Fruit fly (Drosophila melanogaster) whole organism, embryonic: ENCODE data around the gene HtrA2.
A peak's percentile ranks its signal among the peaks of the same experiment; 100 is the strongest.

ENCODE experiments used
- Aef1 ChIP-seq: fragments of 200-800 bp; sonication (Bioruptor generic); IDR thresholded peaks from 3 replicates; pipeline ENCODE4 v1.3.6; 2022; ENCODE audit warnings: missing biosample characterization, missing genetic modification characterization
- Antp ChIP-seq: fragments of 200-800 bp; sonication (Bioruptor generic); optimal IDR thresholded peaks from 3 replicates; lab custom pipeline; 2016; ENCODE audit warnings: missing biosample characterization, missing genetic modification characterization
- Bgb ChIP-seq: fragments of 200-800 bp; sonication (Bioruptor generic); IDR thresholded peaks from 2 replicates; pipeline ENCODE4 v1.3.6; 2022; ENCODE audit warnings: missing biosample characterization, missing genetic modification characterization; ENCODE audit not compliant: partially characterized antibody
- CG11696 ChIP-seq: fragments of 200-800 bp; sonication (Bioruptor generic); IDR thresholded peaks from 2 replicates; pipeline ENCODE4 v1.3.6; 2022; ENCODE audit warnings: missing biosample characterization, missing genetic modification characterization
- CG12071 ChIP-seq: fragments of 200-800 bp; sonication (Bioruptor generic); optimal IDR thresholded peaks from 3 replicates; lab custom pipeline; 2018; ENCODE audit warnings: missing biosample characterization, mild to moderate bottlenecking, missing genetic modification characterization
- CG12236 ChIP-seq: fragments of 200-800 bp; sonication (Bioruptor generic); optimal IDR thresholded peaks from 2 replicates; lab custom pipeline; 2016; ENCODE audit warnings: missing biosample characterization, missing genetic modification characterization
- CG13123 ChIP-seq: fragments of 200-800 bp; sonication (Bioruptor generic); optimal IDR thresholded peaks from 2 replicates; lab custom pipeline; 2016; ENCODE audit warnings: missing biosample characterization, missing genetic modification characterization
- CG13894 ChIP-seq: fragments of 200-800 bp; sonication (Bioruptor generic); optimal IDR thresholded peaks from 3 replicates; lab custom pipeline; 2018; ENCODE audit warnings: missing biosample characterization, mild to moderate bottlenecking, missing genetic modification characterization, moderate library complexity
- CG14050 ChIP-seq: fragments of 200-800 bp; sonication (Bioruptor generic); IDR thresholded peaks from 3 replicates; pipeline ENCODE4 v1.3.6; 2022; ENCODE audit warnings: missing biosample characterization, missing genetic modification characterization
- CG1529 ChIP-seq: fragments of 200-800 bp; sonication (Bioruptor generic); optimal IDR thresholded peaks from 3 replicates; lab custom pipeline; 2018; ENCODE audit warnings: missing biosample characterization, missing genetic modification characterization
- CG15514 ChIP-seq: fragments of 200-800 bp; sonication (Bioruptor generic); optimal IDR thresholded peaks from 3 replicates; lab custom pipeline; 2017; ENCODE audit warnings: missing biosample characterization, missing genetic modification characterization, mild to moderate bottlenecking, moderate library complexity, missing genetic modification reagents
- CG16813 ChIP-seq: fragments of 200-800 bp; sonication (Bioruptor generic); IDR thresholded peaks from 3 replicates; pipeline ENCODE4 v1.3.6; 2022; ENCODE audit warnings: missing biosample characterization, missing genetic modification characterization; ENCODE audit not compliant: partially characterized antibody
- CG17328 ChIP-seq: fragments of 200-800 bp; sonication (Bioruptor generic); IDR thresholded peaks from 2 replicates; pipeline ENCODE4 v1.3.6; 2022; ENCODE audit warnings: missing biosample characterization, missing genetic modification characterization
- CG18262 ChIP-seq: fragments of 200-800 bp; optimal IDR thresholded peaks from 3 replicates; lab custom pipeline; 2019; ENCODE audit warnings: missing biosample characterization, mild to moderate bottlenecking, missing genetic modification characterization, moderate library complexity
- CG1832 ChIP-seq: fragments of 200-800 bp; sonication (Bioruptor generic); optimal IDR thresholded peaks from 2 replicates; lab custom pipeline; 2017; ENCODE audit warnings: missing biosample characterization, mild to moderate bottlenecking, missing genetic modification characterization, inconsistent platforms
- CG2129 ChIP-seq: fragments of 200-800 bp; sonication (Bioruptor generic); IDR thresholded peaks from 2 replicates; pipeline ENCODE4 v1.3.6; 2022; ENCODE audit warnings: missing biosample characterization, missing genetic modification characterization; ENCODE audit not compliant: partially characterized antibody
- CG30403 ChIP-seq: fragments of 200-800 bp; sonication (Bioruptor generic); optimal IDR thresholded peaks from 3 replicates; lab custom pipeline; 2016; ENCODE audit warnings: missing biosample characterization, missing genetic modification characterization
- CG31365 ChIP-seq: fragments of 200-800 bp; sonication (Bioruptor generic); optimal IDR thresholded peaks from 2 replicates; lab custom pipeline; 2018; ENCODE audit warnings: missing biosample characterization, mild to moderate bottlenecking, missing genetic modification characterization
- CG32532 ChIP-seq: fragments of 200-800 bp; sonication (Bioruptor generic); IDR thresholded peaks from 2 replicates; pipeline ENCODE4 v1.3.6; 2022; ENCODE audit warnings: missing biosample characterization, missing genetic modification characterization
- CG4820 ChIP-seq: fragments of 200-800 bp; sonication (Bioruptor generic); optimal IDR thresholded peaks from 3 replicates; lab custom pipeline; 2016; ENCODE audit warnings: missing biosample characterization, missing genetic modification characterization
- CG7963 ChIP-seq: fragments of 200-800 bp; sonication (Bioruptor generic); IDR thresholded peaks from 3 replicates; pipeline ENCODE4 v1.3.6; 2022; ENCODE audit warnings: missing biosample characterization, missing genetic modification characterization; ENCODE audit not compliant: partially characterized antibody
- CG8765 ChIP-seq: fragments of 200-800 bp; sonication (Bioruptor generic); IDR thresholded peaks from 2 replicates; pipeline ENCODE4 v1.3.6; 2022; ENCODE audit warnings: missing biosample characterization, missing genetic modification characterization
- Dref ChIP-seq: fragments of 200-800 bp; sonication (Bioruptor generic); IDR thresholded peaks from 2 replicates; pipeline ENCODE4 v1.3.6; 2022; ENCODE audit warnings: missing biosample characterization, missing genetic modification characterization
- Drgx ChIP-seq: fragments of 200-800 bp; sonication (Bioruptor generic); IDR thresholded peaks from 2 replicates; pipeline ENCODE4 v1.3.6; 2022; ENCODE audit warnings: missing biosample characterization, missing genetic modification characterization
- H2.0 ChIP-seq: fragments of 200-800 bp; sonication (Bioruptor generic); IDR thresholded peaks from 2 replicates; pipeline ENCODE4 v1.3.6; 2022; ENCODE audit warnings: missing biosample characterization, missing genetic modification characterization
- Hmr ChIP-seq: fragments of 200-800 bp; sonication (Bioruptor generic); optimal IDR thresholded peaks from 3 replicates; lab custom pipeline; 2017; ENCODE audit warnings: mild to moderate bottlenecking, missing biosample characterization, missing genetic modification reagents, missing genetic modification characterization
- Hr39 ChIP-seq: fragments of >200 bp; optimal IDR thresholded peaks from 2 replicates; lab custom pipeline; 2017
- NfI ChIP-seq: fragments of 200-800 bp; sonication (Bioruptor generic); optimal IDR thresholded peaks from 3 replicates; lab custom pipeline; 2018; ENCODE audit warnings: missing biosample characterization, mild to moderate bottlenecking, missing genetic modification characterization, moderate library complexity
- Opbp ChIP-seq: fragments of 200-800 bp; sonication (Bioruptor generic); IDR thresholded peaks from 3 replicates; pipeline ENCODE4 v1.3.6; 2022; ENCODE audit warnings: missing biosample characterization, missing genetic modification characterization; ENCODE audit not compliant: partially characterized antibody
- Sox102F ChIP-seq: fragments of 200-800 bp; sonication (Bioruptor generic); optimal IDR thresholded peaks from 2 replicates; lab custom pipeline; 2018; ENCODE audit warnings: missing biosample characterization, mild to moderate bottlenecking, missing genetic modification characterization, moderate library complexity
- Sry-β ChIP-seq: fragments of 200-800 bp; sonication (Bioruptor generic); optimal IDR thresholded peaks from 2 replicates; lab custom pipeline; 2018; ENCODE audit warnings: missing biosample characterization, mild to moderate bottlenecking, missing genetic modification characterization, moderate library complexity
- Trl ChIP-seq, 3 experiments: fragments of >200 bp in 2 of 3; fragments of 200-800 bp in 1 of 3; sonication (Bioruptor generic) in 1 of 3; optimal IDR thresholded peaks; 2 replicates in 1 of 3; 3 replicates in 2 of 3; lab custom pipeline; 2016 to 2017; ENCODE audit warnings: missing biosample characterization in 1 of 3, missing genetic modification characterization in 1 of 3
- ase ChIP-seq: fragments of 200-800 bp; sonication (Bioruptor generic); IDR thresholded peaks from 3 replicates; pipeline ENCODE4 v1.3.6; 2022; ENCODE audit warnings: missing biosample characterization, missing genetic modification characterization
- cas ChIP-seq: fragments of 200-800 bp; sonication (Bioruptor generic); IDR thresholded peaks from 2 replicates; pipeline ENCODE4 v1.3.6; 2022; ENCODE audit warnings: missing biosample characterization, missing genetic modification characterization
- ci ChIP-seq: fragments of 200-800 bp; sonication (Bioruptor generic); IDR thresholded peaks from 3 replicates; pipeline ENCODE4 v1.3.6; 2022; ENCODE audit warnings: missing biosample characterization, missing genetic modification characterization
- ftz-f1 ChIP-seq: fragments of 200-800 bp; sonication (Bioruptor generic); optimal IDR thresholded peaks from 2 replicates; lab custom pipeline; 2016; ENCODE audit warnings: missing biosample characterization, missing genetic modification characterization
- h ChIP-seq: fragments of >200 bp; optimal IDR thresholded peaks from 2 replicates; lab custom pipeline; 2017
- hb ChIP-seq: fragments of 200-800 bp; sonication (Bioruptor generic); IDR thresholded peaks from 3 replicates; pipeline ENCODE4 v1.3.6; 2022; ENCODE audit warnings: missing biosample characterization, missing genetic modification characterization; ENCODE audit not compliant: partially characterized antibody
- kay ChIP-seq: fragments of 200-800 bp; sonication (Bioruptor generic); optimal IDR thresholded peaks from 2 replicates; lab custom pipeline; 2016; ENCODE audit warnings: missing biosample characterization, missing genetic modification characterization
- lilli ChIP-seq: fragments of 200-800 bp; sonication (Bioruptor generic); optimal IDR thresholded peaks from 3 replicates; lab custom pipeline; 2016; ENCODE audit warnings: missing biosample characterization, missing genetic modification characterization
- p53 ChIP-seq: fragments of 200-800 bp; sonication (Bioruptor generic); optimal IDR thresholded peaks from 2 replicates; lab custom pipeline; 2016; ENCODE audit warnings: missing biosample characterization, missing genetic modification characterization
- ranshi ChIP-seq: fragments of 200-800 bp; sonication (Bioruptor generic); IDR thresholded peaks from 2 replicates; pipeline ENCODE4 v1.3.6; 2022; ENCODE audit warnings: missing biosample characterization, missing genetic modification characterization
- scrt ChIP-seq: fragments of 200-800 bp; sonication (Bioruptor generic); optimal IDR thresholded peaks from 2 replicates; lab custom pipeline; 2018; ENCODE audit warnings: missing biosample characterization, mild to moderate bottlenecking, missing genetic modification characterization, moderate library complexity
- sens-2 ChIP-seq: fragments of 200-800 bp; sonication (Bioruptor generic); IDR thresholded peaks from 2 replicates; pipeline ENCODE4 v1.3.6; 2022; ENCODE audit warnings: missing biosample characterization, missing genetic modification characterization
- shn ChIP-seq: fragments of 200-800 bp; sonication (Bioruptor generic); optimal IDR thresholded peaks from 3 replicates; lab custom pipeline; 2016; ENCODE audit warnings: missing biosample characterization, missing genetic modification characterization
- sna ChIP-seq: fragments of 200-800 bp; sonication (Bioruptor generic); IDR thresholded peaks from 2 replicates; pipeline ENCODE4 v1.3.6; 2022; ENCODE audit warnings: missing biosample characterization, missing genetic modification characterization; ENCODE audit not compliant: partially characterized antibody
- so ChIP-seq: fragments of 200-800 bp; sonication (Bioruptor generic); IDR thresholded peaks from 3 replicates; pipeline ENCODE4 v1.3.6; 2022; ENCODE audit warnings: missing biosample characterization, missing genetic modification characterization
- stwl ChIP-seq: fragments of 200-800 bp; sonication (Bioruptor generic); optimal IDR thresholded peaks from 3 replicates; lab custom pipeline; 2018; ENCODE audit warnings: missing biosample characterization, mild to moderate bottlenecking, missing genetic modification characterization, moderate library complexity
- unc-4 ChIP-seq: fragments of 200-800 bp; sonication (Bioruptor generic); IDR thresholded peaks from 2 replicates; pipeline ENCODE4 v1.3.6; 2022; ENCODE audit warnings: missing biosample characterization, missing genetic modification characterization; ENCODE audit not compliant: partially characterized antibody
- usp ChIP-seq: fragments of >200 bp; optimal IDR thresholded peaks from 2 replicates; lab custom pipeline; 2017; ENCODE audit warnings: missing biosample characterization, missing genetic modification characterization

The HtrA2 gene

DNA sequence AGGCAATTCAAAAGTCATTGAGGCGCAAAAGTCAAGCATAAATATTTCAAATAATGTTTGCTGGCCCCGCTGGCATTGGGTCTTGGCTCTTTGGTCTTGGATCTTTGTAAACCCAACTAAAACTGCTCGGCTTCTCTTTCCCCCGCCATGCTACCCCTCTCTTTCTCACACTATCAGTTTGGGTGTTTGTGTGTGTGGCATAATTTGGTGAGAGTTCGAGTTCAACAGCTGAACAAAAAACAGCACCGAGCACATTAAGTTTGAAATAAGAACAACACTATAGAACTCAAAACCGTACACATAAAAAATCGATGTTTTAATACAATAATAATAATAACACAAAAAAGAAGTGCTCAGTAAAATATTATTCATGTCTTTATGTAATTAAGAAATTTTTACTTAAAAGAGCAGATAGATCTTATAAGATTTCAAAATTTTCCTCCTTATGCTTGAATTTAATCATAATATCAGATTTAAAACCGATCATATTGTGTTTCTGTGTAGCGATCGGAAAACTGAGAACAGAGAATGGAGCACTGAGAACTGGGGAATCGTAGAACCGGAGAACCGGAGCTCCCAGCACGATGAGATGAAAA lies 33.0 kb downstream of the HtrA2 start (continued):
- TF ChIP-seq hb (no peak), sna (no peak), kay (GFP tag; lab: Kevin White, UChicago) (peak; percentile 60), CG18262 (tag; lab: Kevin White, UChicago) (peak; percentile 96), CG12236 (GFP tag; lab: Kevin White, UChicago) (peak; percentile 18), ftz-f1 (GFP tag; lab: Kevin White, UChicago) (peak; percentile 50), CG7963 (no peak), CG17328 (GFP tag; lab: Robert Waterston, UW) (peak; percentile 76), unc-4 (GFP tag; lab: Robert Waterston, UW) (no peak), CG12071 (GFP tag; lab: Kevin White, UChicago) (no peak), CG16813 (GFP tag; lab: Robert Waterston, UW) (no peak), Sry-β (GFP tag; lab: Kevin White, UChicago) (no peak), CG32532 (GFP tag; lab: Robert Waterston, UW) (peak; percentile 78), CG31365 (no peak), Hr39 (lab: Kevin White, UChicago) (no peak), H2.0 (GFP tag; lab: Robert Waterston, UW) (peak; percentile 51), CG14050 (GFP tag; lab: Robert Waterston, UW) (peak; percentile 29; the same call in 1 of the 3 replicates), Aef1 (GFP tag; lab: Robert Waterston, UW) (peak; percentile 69), so (GFP tag; lab: Robert Waterston, UW) (peak; percentile 56; the same call in 1 of the 3 replicates), Dref (GFP tag; lab: Robert Waterston, UW) (no peak), scrt (GFP tag; lab: Kevin White, UChicago) (peak; percentile 67), shn (no peak), CG1529 (GFP tag; lab: Kevin White, UChicago) (peak; percentile 55), CG2129 (GFP tag; lab: Robert Waterston, UW) (no peak), CG30403 (GFP tag; lab: Kevin White, UChicago) (peak; percentile 85), cas (GFP tag; lab: Robert Waterston, UW) (no peak), sens-2 (GFP tag; lab: Robert Waterston, UW) (no peak), CG13123 (GFP tag; lab: Kevin White, UChicago) (peak; percentile 20), CG15514 (GFP tag; lab: Kevin White, UChicago) (peak; percentile 41), Hmr (GFP tag; lab: Kevin White, UChicago) (peak; percentile 82), CG11696 (GFP tag; lab: Robert Waterston, UW) (peak; percentile 65), Sox102F (GFP tag; lab: Kevin White, UChicago) (peak; percentile 81), Antp (GFP tag; lab: Kevin White, UChicago) (no peak), Trl (optimal IDR thresholded peaks at IDR 0.05; lab: Kevin White, UChicago) (peak; percentile 46 to 65), Trl (GFP tag; optimal IDR thresholded peaks at IDR 0.05; lab: Kevin White, UChicago) (no peak), CG4820 (GFP tag; lab: Kevin White, UChicago) (peak; percentile 69), stwl (tag; lab: Kevin White, UChicago) (peak; percentile 9), Drgx (no peak), Bgb (GFP tag; lab: Robert Waterston, UW) (no peak), h (lab: Kevin White, UChicago) (no peak), NfI (GFP tag; lab: Kevin White, UChicago) (peak; percentile 40), usp (GFP tag; lab: Kevin White, UChicago) (no peak), ranshi (GFP tag; lab: Robert Waterston, UW) (peak; percentile 73; the same call in 1 of the 2 replicates), lilli (GFP tag; lab: Kevin White, UChicago) (peak; percentile 65), Opbp (GFP tag; lab: Robert Waterston, UW) (no peak), CG8765 (0 out of 2 replicates have a peak, but pooled peaks have one; percentile 33), CG13894 (tag; lab: Kevin White, UChicago) (peak; percentile 34), ase (peak; percentile 57; the same call in 1 of the 3 replicates), CG1832 (GFP tag; lab: Kevin White, UChicago) (no peak), p53 (GFP tag; lab: Kevin White, UChicago) (no peak), ci (GFP tag; lab: Robert Waterston, UW) (no peak)
